Fruit fly (Drosophila melanogaster): ENCODE measurements around the gene CG5162.

The CG5162 gene

DNA sequence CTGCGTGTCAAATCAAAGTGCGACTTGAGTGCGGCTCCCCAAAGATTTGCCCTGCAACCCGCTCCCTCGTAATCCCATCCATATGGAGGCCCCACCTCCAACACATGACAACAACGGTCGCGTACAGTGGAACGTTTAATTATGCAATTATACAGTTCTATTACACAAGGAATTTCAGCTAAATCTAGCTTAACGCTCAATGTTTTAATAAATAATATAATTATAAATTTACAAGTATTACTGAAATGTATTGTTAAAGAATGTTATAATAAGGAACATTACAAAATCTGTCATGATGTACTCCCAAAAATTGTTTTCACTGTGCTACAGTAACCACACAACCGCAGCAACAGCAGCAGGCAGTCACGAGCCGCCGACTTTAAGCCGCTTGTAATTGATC, 41.0 kb upstream of the CG5162 start (continued):
- TF ChIP-seq phol (tag; optimal IDR thresholded peaks at IDR 0.05) (peak; percentile 36), grau (tag; optimal IDR thresholded peaks at IDR 0.05) (peak; percentile 91), Dad (GFP tag; optimal IDR thresholded peaks at IDR 0.05) (no peak), NFAT (GFP tag; IDR thresholded peaks at IDR 0.05) (0 out of 2 replicates have a peak, but pooled peaks have one; percentile 10), CG6175 (GFP tag; IDR thresholded peaks at IDR 0.05) (no peak), gsb-n (tag; optimal IDR thresholded peaks at IDR 0.05) (peak; percentile 40), Awh (GFP tag; IDR thresholded peaks at IDR 0.05) (peak; percentile 45; the same call in 1 of the 2 replicates), CG3163 (GFP tag; optimal IDR thresholded peaks at IDR 0.05) (no peak), dysf (GFP tag; IDR thresholded peaks at IDR 0.05) (peak; percentile 34; the same call in 1 of the 3 replicates), stc (GFP tag; IDR thresholded peaks at IDR 0.05) (peak; percentile 54; the same call in 1 of the 2 replicates), HLH3B (GFP tag; IDR thresholded peaks at IDR 0.05) (0 out of 2 replicates have a peak, but pooled peaks have one; percentile 11), CG32767 (GFP tag; IDR thresholded peaks at IDR 0.05) (no peak), CG11504 (tag; optimal IDR thresholded peaks at IDR 0.05) (peak; percentile 49), ATbp (GFP tag; optimal IDR thresholded peaks at IDR 0.05) (peak; percentile 12), prd (optimal IDR thresholded peaks at IDR 0.05) (no peak), prd (GFP tag; IDR thresholded peaks at IDR 0.05) (peak; percentile 47; the same call in 1 of the 3 replicates), CG4424 (GFP tag; optimal IDR thresholded peaks at IDR 0.05) (peak; percentile 5), E2f1 (GFP tag; IDR thresholded peaks at IDR 0.05) (0 out of 2 replicates have a peak, but pooled peaks have one; percentile 14), CG2678 (tag; optimal IDR thresholded peaks at IDR 0.05) (peak; percentile 35), ab (GFP tag; optimal IDR thresholded peaks at IDR 0.05) (no peak), gem (tag; optimal IDR thresholded peaks at IDR 0.05) (peak; percentile 52), CG14860 (GFP tag; IDR thresholded peaks at IDR 0.05; ENCODE audit: partially characterized antibody) (no peak), Asciz (GFP tag; optimal IDR thresholded peaks at IDR 0.05) (peak; percentile 20), dm (GFP tag; optimal IDR thresholded peaks at IDR 0.05) (no peak), zfh1 (GFP tag; IDR thresholded peaks at IDR 0.05) (peak; percentile 54; the same call in 1 of the 3 replicates), CG12769 (tag; optimal IDR thresholded peaks at IDR 0.05) (no peak), CG3995 (GFP tag; optimal IDR thresholded peaks at IDR 0.05) (no peak), Blimp-1 (GFP tag; optimal IDR thresholded peaks at IDR 0.05) (peak; percentile 32), abd-A (tag; optimal IDR thresholded peaks at IDR 0.05) (no peak), sisA (GFP tag; IDR thresholded peaks at IDR 0.05) (peak; percentile 50; the same call in 1 of the 2 replicates), CG5953 (GFP tag; IDR thresholded peaks at IDR 0.05) (no peak), nmo (GFP tag; optimal IDR thresholded peaks at IDR 0.05) (peak; percentile 32), CG31388 (GFP tag; optimal IDR thresholded peaks at IDR 0.05) (no peak), CG17359 (tag; optimal IDR thresholded peaks at IDR 0.05) (peak; percentile 61), CG15601 (tag; optimal IDR thresholded peaks at IDR 0.05) (peak; percentile 40), row (GFP tag; IDR thresholded peaks at IDR 0.05) (peak; percentile 50; the same call in 2 of the 3 replicates)

DNA sequence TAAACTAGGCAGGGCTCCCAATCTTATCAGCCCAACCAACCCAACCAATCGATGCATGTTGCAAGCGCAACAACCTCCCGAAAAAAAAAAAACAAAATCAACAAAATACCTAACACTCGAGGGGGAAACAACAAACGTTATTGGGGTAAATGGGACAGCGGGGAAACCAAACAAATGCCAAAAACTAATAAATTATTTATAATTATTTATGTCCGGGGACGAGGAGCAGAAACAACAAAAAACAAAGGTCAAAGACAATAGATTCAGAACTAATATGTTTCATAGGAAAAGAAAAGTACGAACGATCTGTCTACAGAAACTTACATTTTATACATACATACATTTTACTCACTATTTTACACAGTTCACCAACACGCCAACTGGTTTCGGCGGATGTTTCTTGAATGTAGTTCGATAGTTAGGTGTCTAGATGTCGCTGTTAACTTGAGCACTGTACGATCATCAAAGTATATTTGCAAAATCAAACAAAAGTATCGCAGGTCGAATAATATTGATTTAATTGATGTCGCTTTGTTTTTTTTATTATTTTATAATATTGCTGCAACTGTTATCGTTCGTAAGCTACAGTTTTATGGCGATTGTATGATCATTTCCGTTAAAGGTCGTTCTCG, 39.4 kb upstream of the CG5162 start:
- TF ChIP-seq CG11085 (GFP tag; IDR thresholded peaks at IDR 0.05), result no peak
- TF ChIP-seq shn (GFP tag; optimal IDR thresholded peaks at IDR 0.05), result no peak
- peak; percentile 41 for TF ChIP-seq CG15696 (tag; optimal IDR thresholded peaks at IDR 0.05)
- TF ChIP-seq ac (GFP tag; optimal IDR thresholded peaks at IDR 0.05), result no peak
- no peak for TF ChIP-seq nom (GFP tag; optimal IDR thresholded peaks at IDR 0.05)
- TF ChIP-seq br (optimal IDR thresholded peaks at IDR 0.05), result no peak
- no peak for TF ChIP-seq CG17912 (GFP tag; optimal IDR thresholded peaks at IDR 0.05)
- TF ChIP-seq CG6254 (GFP tag; optimal IDR thresholded peaks at IDR 0.05), result no peak
- TF ChIP-seq unpg (GFP tag; optimal IDR thresholded peaks at IDR 0.05), result peak; percentile 6
- peak; percentile 68; the same call in 2 of the 3 replicates for TF ChIP-seq CG11456 (GFP tag; IDR thresholded peaks at IDR 0.05)
- TF ChIP-seq dan (GFP tag; IDR thresholded peaks at IDR 0.05), result no peak
- no peak for TF ChIP-seq CG12104 (GFP tag; optimal IDR thresholded peaks at IDR 0.05)
- no peak for TF ChIP-seq Xrp1 (GFP tag; IDR thresholded peaks at IDR 0.05)
- no peak for TF ChIP-seq Opbp (GFP tag; IDR thresholded peaks at IDR 0.05; ENCODE audit: partially characterized antibody)
- TF ChIP-seq ara (GFP tag; IDR thresholded peaks at IDR 0.05), result no peak
- no peak; the same call in 1 of the 2 replicates for TF ChIP-seq lmd (GFP tag; IDR thresholded peaks at IDR 0.05)
